Fruit fly (Drosophila melanogaster) whole organism, prepupa: ENCODE measurements around the gene NFAT.

Experiments used
- Blimp-1 ChIP-seq: fragments of 200-800 bp; sonication (Bioruptor generic); optimal IDR thresholded peaks from 3 replicates; lab custom pipeline; 2017; ENCODE audit warnings: missing biosample characterization, missing genetic modification characterization, mild to moderate bottlenecking, moderate library complexity, missing genetic modification reagents
- CG10631 ChIP-seq: fragments of 200-800 bp; sonication (Bioruptor generic); optimal IDR thresholded peaks from 2 replicates; lab custom pipeline; 2016; ENCODE audit warnings: missing biosample characterization, missing genetic modification characterization
- CG10669 ChIP-seq: fragments of 200-800 bp; sonication (Bioruptor generic); optimal IDR thresholded peaks from 3 replicates; lab custom pipeline; 2018; ENCODE audit warnings: missing biosample characterization, mild to moderate bottlenecking, missing genetic modification characterization, moderate library complexity
- CG11294 ChIP-seq: fragments of 200-800 bp; sonication (Bioruptor generic); IDR thresholded peaks from 2 replicates; pipeline ENCODE4 v1.3.6; 2022; ENCODE audit warnings: missing biosample characterization, missing genetic modification characterization
- CG11762 ChIP-seq: fragments of 200-800 bp; sonication (Bioruptor generic); optimal IDR thresholded peaks from 3 replicates; lab custom pipeline; 2016; ENCODE audit warnings: missing biosample characterization, missing genetic modification characterization; ENCODE audit not compliant: insufficient read depth
- CG1621 ChIP-seq: fragments of 200-800 bp; sonication (Bioruptor generic); optimal IDR thresholded peaks from 3 replicates; lab custom pipeline; 2018; ENCODE audit warnings: missing biosample characterization, mild to moderate bottlenecking, missing genetic modification characterization
- CG16779 ChIP-seq: fragments of 200-800 bp; sonication (Bioruptor generic); optimal IDR thresholded peaks from 3 replicates; lab custom pipeline; 2017; ENCODE audit warnings: missing biosample characterization, mild to moderate bottlenecking, missing genetic modification characterization
- CG31627 ChIP-seq: fragments of 200-800 bp; sonication (Bioruptor generic); optimal IDR thresholded peaks from 3 replicates; lab custom pipeline; 2016; ENCODE audit warnings: missing biosample characterization, missing genetic modification characterization
- CG34406 ChIP-seq: fragments of 200-800 bp; sonication (Bioruptor generic); optimal IDR thresholded peaks from 3 replicates; lab custom pipeline; 2016; ENCODE audit warnings: missing biosample characterization, missing genetic modification characterization
- CG3919 ChIP-seq: fragments of 200-800 bp; sonication (Bioruptor generic); optimal IDR thresholded peaks from 3 replicates; lab custom pipeline; 2016; ENCODE audit warnings: missing biosample characterization, missing genetic modification characterization
- CG4318 ChIP-seq: fragments of 200-800 bp; sonication (Bioruptor generic); optimal IDR thresholded peaks from 3 replicates; lab custom pipeline; 2017; ENCODE audit warnings: missing biosample characterization, mild to moderate bottlenecking, missing genetic modification characterization
- CG6163 ChIP-seq: fragments of 200-800 bp; sonication (Bioruptor generic); IDR thresholded peaks from 3 replicates; pipeline ENCODE4 v1.3.6; 2022; ENCODE audit warnings: missing biosample characterization, missing genetic modification characterization
- CG6276 ChIP-seq: fragments of 200-800 bp; sonication (Bioruptor generic); optimal IDR thresholded peaks from 2 replicates; lab custom pipeline; 2017; ENCODE audit warnings: missing biosample characterization, mild to moderate bottlenecking, missing genetic modification characterization
- CG6792 ChIP-seq: fragments of 200-800 bp; sonication (Bioruptor generic); optimal IDR thresholded peaks from 3 replicates; lab custom pipeline; 2016; ENCODE audit warnings: missing biosample characterization, missing genetic modification characterization
- CG6854 ChIP-seq: fragments of 200-800 bp; sonication (Bioruptor generic); optimal IDR thresholded peaks from 2 replicates; lab custom pipeline; 2017; ENCODE audit warnings: missing biosample characterization, mild to moderate bottlenecking, missing genetic modification characterization
- CG7368 ChIP-seq: fragments of 200-800 bp; sonication (Bioruptor generic); optimal IDR thresholded peaks from 3 replicates; lab custom pipeline; 2016; ENCODE audit warnings: missing biosample characterization, missing genetic modification characterization
- CG8319 ChIP-seq: fragments of 200-800 bp; sonication (Bioruptor generic); optimal IDR thresholded peaks from 3 replicates; lab custom pipeline; 2016; ENCODE audit warnings: missing biosample characterization, missing genetic modification characterization
- CG8632 ChIP-seq: fragments of 200-800 bp; sonication (Bioruptor generic); optimal IDR thresholded peaks from 3 replicates; lab custom pipeline; 2016; ENCODE audit warnings: missing biosample characterization, missing genetic modification characterization
- CG9139 ChIP-seq: fragments of 200-800 bp; sonication (Bioruptor generic); optimal IDR thresholded peaks from 3 replicates; lab custom pipeline; 2017; ENCODE audit warnings: missing biosample characterization, mild to moderate bottlenecking, missing genetic modification characterization
- Eip75B ChIP-seq: fragments of 200-800 bp; sonication (Bioruptor generic); optimal IDR thresholded peaks from 3 replicates; lab custom pipeline; 2016; ENCODE audit warnings: missing biosample characterization, missing genetic modification characterization
- Eip78C ChIP-seq: fragments of 200-800 bp; sonication (Bioruptor generic); peaks from one replicate; lab custom pipeline; 2016; ENCODE audit warnings: missing biosample characterization, missing genetic modification characterization
- Eip93F ChIP-seq: fragments of 200-800 bp; sonication (Bioruptor generic); optimal IDR thresholded peaks from 2 replicates; lab custom pipeline; 2016; ENCODE audit warnings: missing biosample characterization, mild to moderate bottlenecking, missing genetic modification characterization
- Ets21C ChIP-seq: fragments of 200-800 bp; sonication (Bioruptor generic); optimal IDR thresholded peaks from 3 replicates; lab custom pipeline; 2016; ENCODE audit warnings: missing biosample characterization, missing genetic modification characterization
- Ets96B ChIP-seq: fragments of 200-800 bp; optimal IDR thresholded peaks from 2 replicates; lab custom pipeline; 2019; ENCODE audit warnings: missing biosample characterization, mild to moderate bottlenecking, missing genetic modification characterization, moderate library complexity
- Gug ChIP-seq: fragments of 200-800 bp; sonication (Bioruptor generic); IDR thresholded peaks from 2 replicates; pipeline ENCODE4 v1.3.6; 2022; ENCODE audit warnings: missing biosample characterization, missing genetic modification characterization
- Hr38 ChIP-seq: sonication (Bioruptor generic); optimal IDR thresholded peaks from 2 replicates; lab custom pipeline; 2016; ENCODE audit warnings: missing biosample characterization, missing genetic modification characterization
- Hr39 ChIP-seq: fragments of 200-800 bp; sonication (Bioruptor generic); optimal IDR thresholded peaks from 2 replicates; lab custom pipeline; 2016; ENCODE audit warnings: missing biosample characterization, missing genetic modification characterization
- Hr4 ChIP-seq: fragments of 200-800 bp; sonication (Bioruptor generic); optimal IDR thresholded peaks from 3 replicates; lab custom pipeline; 2016; ENCODE audit warnings: missing biosample characterization, missing genetic modification characterization
- Lpt ChIP-seq: fragments of 200-800 bp; sonication (Bioruptor generic); optimal IDR thresholded peaks from 3 replicates; lab custom pipeline; 2016; ENCODE audit warnings: missing biosample characterization, missing genetic modification characterization
- Met ChIP-seq: fragments of 200-800 bp; sonication (Bioruptor generic); optimal IDR thresholded peaks from 3 replicates; lab custom pipeline; 2016; ENCODE audit warnings: missing biosample characterization, missing genetic modification characterization
- Smox ChIP-seq: fragments of 200-800 bp; sonication (Bioruptor generic); optimal IDR thresholded peaks from 3 replicates; lab custom pipeline; 2016; ENCODE audit warnings: missing biosample characterization, missing genetic modification characterization
- Sox15 ChIP-seq: fragments of 200-800 bp; sonication (Bioruptor generic); optimal IDR thresholded peaks from 3 replicates; lab custom pipeline; 2016; ENCODE audit warnings: missing biosample characterization, missing genetic modification characterization
- achi ChIP-seq: fragments of 200-800 bp; sonication (Bioruptor generic); optimal IDR thresholded peaks from 3 replicates; lab custom pipeline; 2016; ENCODE audit warnings: missing biosample characterization, missing genetic modification characterization
- acj6 ChIP-seq: fragments of 200-800 bp; sonication (Bioruptor generic); optimal IDR thresholded peaks from 3 replicates; lab custom pipeline; 2016; ENCODE audit warnings: missing biosample characterization, missing genetic modification characterization
- cyc ChIP-seq: fragments of 200-800 bp; sonication (Bioruptor generic); optimal IDR thresholded peaks from 3 replicates; lab custom pipeline; 2016; ENCODE audit warnings: missing biosample characterization, missing genetic modification characterization
- dac ChIP-seq: fragments of 200-800 bp; sonication (Bioruptor generic); optimal IDR thresholded peaks from 2 replicates; lab custom pipeline; 2017; ENCODE audit warnings: missing biosample characterization, mild to moderate bottlenecking, missing genetic modification characterization
- dsx ChIP-seq: fragments of 200-800 bp; optimal IDR thresholded peaks from 3 replicates; lab custom pipeline; 2019; ENCODE audit warnings: missing biosample characterization, mild to moderate bottlenecking, missing genetic modification characterization, moderate library complexity; ENCODE audit not compliant: poor library complexity, severe bottlenecking
- esn ChIP-seq: fragments of 200-800 bp; sonication (Bioruptor generic); optimal IDR thresholded peaks from 2 replicates; lab custom pipeline; 2016; ENCODE audit warnings: missing biosample characterization, mild to moderate bottlenecking, missing genetic modification characterization, moderate library complexity
- fd59A ChIP-seq: fragments of 200-800 bp; sonication (Bioruptor generic); optimal IDR thresholded peaks from 2 replicates; lab custom pipeline; 2017; ENCODE audit warnings: missing biosample characterization, mild to moderate bottlenecking, missing genetic modification characterization, missing genetic modification reagents
- fd85E ChIP-seq: fragments of 200-800 bp; sonication (Bioruptor generic); optimal IDR thresholded peaks from 3 replicates; lab custom pipeline; 2016; ENCODE audit warnings: missing biosample characterization, missing genetic modification characterization
- net ChIP-seq: fragments of 200-800 bp; sonication (Bioruptor generic); optimal IDR thresholded peaks from 3 replicates; lab custom pipeline; 2016; ENCODE audit warnings: missing biosample characterization, missing genetic modification characterization
- pdm3 ChIP-seq: fragments of 200-800 bp; sonication (Bioruptor generic); optimal IDR thresholded peaks from 3 replicates; lab custom pipeline; 2016; ENCODE audit warnings: missing biosample characterization, missing genetic modification characterization
- salr ChIP-seq, 2 experiments: fragments of 200-800 bp; sonication (Bioruptor generic); optimal IDR thresholded peaks; 3 replicates each; lab custom pipeline; 2016 to 2018; ENCODE audit warnings: missing biosample characterization in 2 of 2, missing genetic modification characterization in 2 of 2, mild to moderate bottlenecking in 1 of 2
- svp ChIP-seq: fragments of 200-800 bp; sonication (Bioruptor generic); peaks from one replicate; lab custom pipeline; 2016; ENCODE audit warnings: missing biosample characterization, missing genetic modification characterization
- vri ChIP-seq: fragments of 200-800 bp; sonication (Bioruptor generic); optimal IDR thresholded peaks from 3 replicates; lab custom pipeline; 2016; ENCODE audit warnings: missing biosample characterization, mild to moderate bottlenecking, missing genetic modification characterization

The NFAT gene

dm6 chrX:13626579-13626894 lies 2.0 kb downstream of the NFAT start (continued):
- TF ChIP-seq cyc (GFP tag; lab: Kevin White, UChicago) (peak; percentile 48), CG8319 (GFP tag; lab: Kevin White, UChicago) (no peak), Sox15 (no peak), Ets96B (tag; lab: Kevin White, UChicago) (peak; percentile 20), Eip93F (GFP tag; lab: Kevin White, UChicago) (no peak), Hr38 (no peak), Ets21C (GFP tag; lab: Kevin White, UChicago) (no peak), Lpt (peak; percentile 1), CG6276 (GFP tag; lab: Kevin White, UChicago) (no peak), pdm3 (GFP tag; lab: Kevin White, UChicago) (peak; percentile 51), dac (GFP tag; lab: Kevin White, UChicago) (no peak), CG6854 (GFP tag; lab: Kevin White, UChicago) (no peak), CG11762 (GFP tag; lab: Kevin White, UChicago) (no peak), svp (no peak), fd59A (GFP tag; lab: Kevin White, UChicago) (peak; percentile 11), net (GFP tag; lab: Kevin White, UChicago) (peak; percentile 45), esn (GFP tag; lab: Kevin White, UChicago) (peak; percentile 41), Eip78C (GFP tag; lab: Kevin White, UChicago) (peak; percentile 67), achi (GFP tag; lab: Kevin White, UChicago) (peak; percentile 37), CG31627 (GFP tag; lab: Kevin White, UChicago) (peak; percentile 36), vri (GFP tag; lab: Kevin White, UChicago) (no peak), CG10669 (GFP tag; lab: Kevin White, UChicago) (peak; percentile 15), CG11294 (no peak), CG9139 (GFP tag; lab: Kevin White, UChicago) (no peak), CG16779 (tag; lab: Kevin White, UChicago) (no peak), fd85E (GFP tag; lab: Kevin White, UChicago) (no peak), acj6 (GFP tag; lab: Kevin White, UChicago) (no peak)

- TF ChIP-seq CG4318 (GFP tag; lab: Kevin White, UChicago) (no peak), achi (GFP tag; lab: Kevin White, UChicago) (no peak), salr (GFP tag; optimal IDR thresholded peaks at IDR 0.05; lab: Kevin White, UChicago) (no peak), CG10669 (GFP tag; lab: Kevin White, UChicago) (no peak), CG8632 (GFP tag; lab: Kevin White, UChicago) (no peak), Lpt (no peak), fd59A (GFP tag; lab: Kevin White, UChicago) (no peak), CG6854 (GFP tag; lab: Kevin White, UChicago) (no peak), dsx (GFP tag; lab: Kevin White, UChicago) (no peak), CG7368 (no peak)
- TF ChIP-seq, all 60 proteins: peak for 0
These were observed 3.3 kb downstream of the NFAT start for dm6 chrX:13627855-13628254.

- TF ChIP-seq CG34406: no peak
- TF ChIP-seq Eip78C (GFP tag; lab: Kevin White, UChicago): peak; percentile 63
These were observed 4.9 kb downstream of the NFAT start for dm6 chrX:13629414-13629813.

dm6 chrX:13630290-13630900 lies 5.8 kb downstream of the NFAT start:
- TF ChIP-seq Gug (GFP tag; lab: Robert Waterston, UW) (no peak), Blimp-1 (GFP tag; lab: Kevin White, UChicago) (no peak), CG1621 (tag; lab: Kevin White, UChicago) (no peak), Eip75B (GFP tag; lab: Kevin White, UChicago) (peak; percentile 36), CG10631 (GFP tag; lab: Kevin White, UChicago) (peak; percentile 21), CG3919 (GFP tag; lab: Kevin White, UChicago) (peak; percentile 46), Smox (GFP tag; lab: Kevin White, UChicago) (peak; percentile 23), CG11294 (no peak), CG7368 (no peak), CG6163 (GFP tag; lab: Robert Waterston, UW) (0 out of 3 replicates have a peak, but pooled peaks have one; percentile 31), CG6792 (peak; percentile 52), CG16779 (tag; lab: Kevin White, UChicago) (no peak), CG11762 (GFP tag; lab: Kevin White, UChicago) (peak; percentile 2), Hr39 (GFP tag; lab: Kevin White, UChicago) (peak; percentile 65), Sox15 (peak; percentile 8), Met (GFP tag; lab: Kevin White, UChicago) (peak; percentile 51), CG9139 (GFP tag; lab: Kevin White, UChicago) (no peak), svp (peak; percentile 85), Hr4 (GFP tag; lab: Kevin White, UChicago) (peak; percentile 28), vri (GFP tag; lab: Kevin White, UChicago) (peak; percentile 3), esn (GFP tag; lab: Kevin White, UChicago) (peak; percentile 66)
